Fruit fly (Drosophila melanogaster): ENCODE measurements around the gene CG14834.

Gene CG14834

DNA sequence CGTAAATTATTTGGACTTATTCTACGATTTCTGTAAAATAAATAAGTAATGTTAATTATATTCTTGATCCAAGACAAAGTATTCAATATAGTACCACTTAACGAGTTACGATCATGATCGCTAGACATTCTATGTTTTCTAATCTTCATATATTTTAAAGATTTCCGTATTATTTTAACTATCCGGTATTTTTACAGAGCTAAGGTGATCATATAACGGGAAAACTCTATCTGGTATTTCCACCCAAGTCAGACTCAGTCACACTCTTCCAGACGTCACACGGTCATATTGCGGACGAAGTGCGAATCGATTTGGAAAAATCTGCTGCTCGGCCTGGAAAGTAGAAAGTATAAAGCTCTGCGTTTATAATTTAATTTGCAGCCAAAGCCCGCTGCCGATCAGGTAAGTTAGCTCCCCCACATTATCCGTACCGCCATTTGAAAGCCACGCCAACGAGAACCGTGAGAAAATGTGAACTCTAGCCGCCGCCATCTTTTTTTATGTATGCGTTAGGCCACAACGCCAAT is 7.6 kb downstream of the CG14834 start, which contains the start of the genes lark and eco (continued):
- TF ChIP-seq Rfx (GFP tag; IDR thresholded peaks at IDR 0.05) (no peak), CG10321 (GFP tag; IDR thresholded peaks at IDR 0.05) (no peak), Hsf (GFP tag; optimal IDR thresholded peaks at IDR 0.05) (no peak), CG7745 (tag; optimal IDR thresholded peaks at IDR 0.05) (no peak), caup (GFP tag; optimal IDR thresholded peaks at IDR 0.05; ENCODE audit: severe bottlenecking) (no peak), Stat92E (GFP tag; optimal IDR thresholded peaks at IDR 0.05) (peak in 1 of 3 experiments; percentile 4), bcd (GFP tag; optimal IDR thresholded peaks at IDR 0.05) (no peak), phol (tag; optimal IDR thresholded peaks at IDR 0.05) (peak; percentile 98), CG1792 (GFP tag; optimal IDR thresholded peaks at IDR 0.05) (no peak), Spps (tag; optimal IDR thresholded peaks at IDR 0.05) (no peak), CG10979 (tag; optimal IDR thresholded peaks at IDR 0.05) (no peak), CG1529 (GFP tag; optimal IDR thresholded peaks at IDR 0.05) (no peak), YL-1 (GFP tag; optimal IDR thresholded peaks at IDR 0.05) (peak; percentile 96), zen2 (GFP tag; IDR thresholded peaks at IDR 0.05; ENCODE audit: partially characterized antibody) (no peak), onecut (GFP tag; IDR thresholded peaks at IDR 0.05) (peak; percentile 77), sr (GFP tag; IDR thresholded peaks at IDR 0.05) (no peak), CG10274 (GFP tag; optimal IDR thresholded peaks at IDR 0.05) (no peak), CG7963 (GFP tag; IDR thresholded peaks at IDR 0.05; ENCODE audit: partially characterized antibody) (no peak), CG12299 (tag; optimal IDR thresholded peaks at IDR 0.05) (peak; percentile 60), al (GFP tag; IDR thresholded peaks at IDR 0.05) (no peak), wek (GFP tag; optimal IDR thresholded peaks at IDR 0.05) (peak; percentile 4), btn (GFP tag; optimal IDR thresholded peaks at IDR 0.05) (no peak), CG7839 (tag; optimal IDR thresholded peaks at IDR 0.05) (no peak), CoRest (tag; optimal IDR thresholded peaks at IDR 0.05) (peak; percentile 8), CG14965 (GFP tag; optimal IDR thresholded peaks at IDR 0.05; ENCODE audit: borderline replicate concordance) (no peak), h (optimal IDR thresholded peaks at IDR 0.05) (no peak), zfh2 (GFP tag; optimal IDR thresholded peaks at IDR 0.05) (no peak), Vsx1 (GFP tag; optimal IDR thresholded peaks at IDR 0.05) (no peak), bab2 (GFP tag; optimal IDR thresholded peaks at IDR 0.05) (no peak), CG17186 (GFP tag; optimal IDR thresholded peaks at IDR 0.05) (no peak), Fer1 (GFP tag; optimal IDR thresholded peaks at IDR 0.05) (peak; percentile 4), Hr78 (GFP tag; optimal IDR thresholded peaks at IDR 0.05) (no peak), ara (GFP tag; IDR thresholded peaks at IDR 0.05) (no peak), lbe (GFP tag; optimal IDR thresholded peaks at IDR 0.05) (no peak), Gug (GFP tag; IDR thresholded peaks at IDR 0.05) (no peak), Mes4 (GFP tag; optimal IDR thresholded peaks at IDR 0.05) (no peak), CG12236 (GFP tag; optimal IDR thresholded peaks at IDR 0.05) (no peak), gro (GFP tag; optimal IDR thresholded peaks at IDR 0.05) (no peak), aop (GFP tag; IDR thresholded peaks at IDR 0.05) (no peak), Lim3 (GFP tag; IDR thresholded peaks at IDR 0.05) (no peak), CG12155 (GFP tag; optimal IDR thresholded peaks at IDR 0.05) (no peak), dm (GFP tag; optimal IDR thresholded peaks at IDR 0.05) (no peak), tio (GFP tag; optimal IDR thresholded peaks at IDR 0.05) (no peak), nom (GFP tag; optimal IDR thresholded peaks at IDR 0.05) (peak; percentile 57), CG30403 (GFP tag; optimal IDR thresholded peaks at IDR 0.05) (no peak), tup (GFP tag; optimal IDR thresholded peaks at IDR 0.05) (no peak), cg (GFP tag; optimal IDR thresholded peaks at IDR 0.05) (no peak), Sin3A (optimal IDR thresholded peaks at IDR 0.05) (no peak), lola (GFP tag; optimal IDR thresholded peaks at IDR 0.05) (no peak), peb (GFP tag; IDR thresholded peaks at IDR 0.05) (no peak), ken (GFP tag; IDR thresholded peaks at IDR 0.05) (no peak)
